Worm (Caenorhabditis elegans) whole organism, L1 larva: ENCODE results near the gene F23F1.2.

Experiments
- C04F5.9 ChIP-seq: sonication (generic microtip); optimal IDR thresholded peaks from 2 replicates; lab custom pipeline; 2016; ENCODE audit warnings: missing genetic modification characterization, missing compliant biosample characterization
- Y116A8C.19 ChIP-seq: sonication (generic microtip); optimal IDR thresholded peaks from 2 replicates; lab custom pipeline; 2016; ENCODE audit warnings: missing compliant biosample characterization, missing genetic modification characterization, borderline replicate concordance
- alr-1 ChIP-seq: fragments of 200-800 bp; sonication (Bioruptor generic); optimal IDR thresholded peaks from 2 replicates; lab custom pipeline; 2018; ENCODE audit warnings: borderline replicate concordance, mild to moderate bottlenecking, missing genetic modification characterization, missing compliant biosample characterization
- aly-2 ChIP-seq: fragments of 150-350 bp; optimal IDR thresholded peaks from 2 replicates; lab custom pipeline; 2014; ENCODE audit warnings: missing biosample characterization, missing genetic modification characterization
- ama-1 ChIP-seq: fragments of 150-350 bp; optimal IDR thresholded peaks from 2 replicates; lab custom pipeline; 2014
- ceh-8 ChIP-seq: fragments of 200-800 bp; sonication (Bioruptor generic); optimal IDR thresholded peaks from 2 replicates; lab custom pipeline; 2018; ENCODE audit warnings: mild to moderate bottlenecking, missing genetic modification characterization, moderate library complexity, missing compliant biosample characterization
- ceh-88 ChIP-seq: fragments of 200-800 bp; sonication (Bioruptor generic); IDR thresholded peaks from 2 replicates; pipeline ENCODE4 v1.3.6; 2022; ENCODE audit warnings: missing genetic modification characterization, missing compliant biosample characterization
- ceh-90 ChIP-seq: sonication (generic microtip); optimal IDR thresholded peaks from 2 replicates; lab custom pipeline; 2016; ENCODE audit warnings: missing genetic modification characterization, missing compliant biosample characterization
- ces-1 ChIP-seq: fragments of 150-350 bp; optimal IDR thresholded peaks from 2 replicates; lab custom pipeline; 2014; ENCODE audit warnings: missing biosample characterization, missing genetic modification reagents, missing genetic modification characterization
- efl-3 ChIP-seq: fragments of 200-800 bp; sonication (Bioruptor generic); optimal IDR thresholded peaks from 2 replicates; lab custom pipeline; 2018; ENCODE audit warnings: mild to moderate bottlenecking, missing genetic modification characterization, missing compliant biosample characterization
- egl-27 ChIP-seq, 2 experiments: fragments of 150-350 bp in 1 of 2; sonication (generic microtip); optimal IDR thresholded peaks; 3 replicates each; lab custom pipeline; 2017 to 2018; ENCODE audit warnings: missing biosample characterization in 2 of 2, missing genetic modification characterization in 2 of 2, missing genetic modification reagents in 2 of 2
- elt-2 ChIP-seq: sonication (generic microtip); optimal IDR thresholded peaks from 2 replicates; lab custom pipeline; 2016; ENCODE audit warnings: missing genetic modification characterization, mild to moderate bottlenecking, inconsistent platforms, missing compliant biosample characterization, missing genetic modification reagents
- elt-3 ChIP-seq, 6 experiments: fragments of 150-350 bp in 1 of 6; sonication (generic microtip); optimal IDR thresholded peaks; 2 replicates each; lab custom pipeline; 2017 to 2018; ENCODE audit warnings: missing biosample characterization in 6 of 6, missing genetic modification characterization in 6 of 6, inconsistent platforms in 1 of 6
- ets-5 ChIP-seq: fragments of 200-800 bp; sonication (Bioruptor generic); IDR thresholded peaks from 2 replicates; pipeline ENCODE4 v1.3.6; 2022; ENCODE audit warnings: missing genetic modification characterization, missing compliant biosample characterization
- fkh-10 ChIP-seq: sonication (generic microtip); optimal IDR thresholded peaks from 2 replicates; lab custom pipeline; 2017; ENCODE audit warnings: missing biosample characterization, missing genetic modification reagents, missing genetic modification characterization
- fkh-4 ChIP-seq: sonication (generic microtip); optimal IDR thresholded peaks from 2 replicates; lab custom pipeline; 2016; ENCODE audit warnings: missing compliant biosample characterization, missing genetic modification characterization, borderline replicate concordance
- fkh-8 ChIP-seq: sonication (generic microtip); optimal IDR thresholded peaks from 2 replicates; lab custom pipeline; 2016; ENCODE audit warnings: mild to moderate bottlenecking, missing genetic modification characterization, missing compliant biosample characterization
- fos-1 ChIP-seq: fragments of 150-350 bp; optimal IDR thresholded peaks from 2 replicates; lab custom pipeline; 2014; ENCODE audit warnings: missing biosample characterization, missing genetic modification characterization
- hlh-17 ChIP-seq: fragments of 200-800 bp; sonication (Bioruptor generic); optimal IDR thresholded peaks from 2 replicates; lab custom pipeline; 2018; ENCODE audit warnings: missing genetic modification characterization, mild to moderate bottlenecking, missing compliant biosample characterization, moderate library complexity, borderline replicate concordance
- hlh-4 ChIP-seq: sonication (generic microtip); optimal IDR thresholded peaks from 2 replicates; lab custom pipeline; 2016; ENCODE audit warnings: mild to moderate bottlenecking, missing genetic modification characterization, missing compliant biosample characterization
- irx-1 ChIP-seq: sonication (generic microtip); optimal IDR thresholded peaks from 2 replicates; lab custom pipeline; 2016; ENCODE audit warnings: missing genetic modification characterization, missing compliant biosample characterization
- lin-13 ChIP-seq: fragments of 150-350 bp; optimal IDR thresholded peaks from 2 replicates; lab custom pipeline; 2014; ENCODE audit warnings: missing biosample characterization, missing genetic modification reagents, missing genetic modification characterization
- lsy-2 ChIP-seq, 2 experiments: fragments of 150-350 bp; optimal IDR thresholded peaks; 2 replicates each; lab custom pipeline; 2014; ENCODE audit warnings: missing biosample characterization in 2 of 2, missing genetic modification characterization in 2 of 2
- mab-9 ChIP-seq: fragments of 200-800 bp; sonication (Bioruptor generic); IDR thresholded peaks from 2 replicates; pipeline ENCODE4 v1.3.6; 2022; ENCODE audit warnings: missing genetic modification reagents, missing genetic modification characterization, missing compliant biosample characterization
- mdl-1 ChIP-seq, 2 experiments: fragments of 150-350 bp; optimal IDR thresholded peaks; 2 replicates each; lab custom pipeline; 2014 to 2017; ENCODE audit warnings: missing biosample characterization in 2 of 2, missing genetic modification characterization in 2 of 2, inconsistent platforms in 1 of 2
- nhr-11 ChIP-seq: fragments of 150-350 bp; optimal IDR thresholded peaks from 2 replicates; lab custom pipeline; 2014; ENCODE audit warnings: missing biosample characterization, missing genetic modification characterization
- nhr-12 ChIP-seq: sonication (generic microtip); optimal IDR thresholded peaks from 2 replicates; lab custom pipeline; 2017; ENCODE audit warnings: missing biosample characterization, missing genetic modification characterization
- nhr-19 ChIP-seq: fragments of 200-800 bp; sonication (Bioruptor generic); conservative IDR thresholded peaks from 2 replicates; pipeline ENCODE4 v1.3.6; 2022; ENCODE audit warnings: missing genetic modification characterization, missing compliant biosample characterization
- nhr-20 ChIP-seq: sonication (generic microtip); optimal IDR thresholded peaks from 2 replicates; lab custom pipeline; 2016; ENCODE audit warnings: mild to moderate bottlenecking, missing genetic modification characterization, missing compliant biosample characterization
- nhr-237 ChIP-seq: fragments of 150-350 bp; optimal IDR thresholded peaks from 2 replicates; lab custom pipeline; 2014; ENCODE audit warnings: missing biosample characterization, missing genetic modification characterization
- nhr-28 ChIP-seq: fragments of 150-350 bp; optimal IDR thresholded peaks from 2 replicates; lab custom pipeline; 2014; ENCODE audit warnings: missing biosample characterization, missing genetic modification characterization
- nhr-47 ChIP-seq: sonication (generic microtip); optimal IDR thresholded peaks from 2 replicates; lab custom pipeline; 2016; ENCODE audit warnings: mild to moderate bottlenecking, missing genetic modification characterization, moderate library complexity, missing compliant biosample characterization
- nhr-71 ChIP-seq: sonication (generic microtip); optimal IDR thresholded peaks from 2 replicates; lab custom pipeline; 2016; ENCODE audit warnings: mild to moderate bottlenecking, missing genetic modification characterization, moderate library complexity, missing compliant biosample characterization
- nhr-84 ChIP-seq: sonication (generic microtip); optimal IDR thresholded peaks from 2 replicates; lab custom pipeline; 2017; ENCODE audit warnings: missing biosample characterization, missing genetic modification characterization
- nhr-85 ChIP-seq: sonication (generic microtip); peaks from one replicate; lab custom pipeline; 2016; ENCODE audit warnings: missing genetic modification characterization, inconsistent platforms, missing compliant biosample characterization
- nhr-90 ChIP-seq: sonication (generic microtip); optimal IDR thresholded peaks from 2 replicates; lab custom pipeline; 2016; ENCODE audit warnings: mild to moderate bottlenecking, missing genetic modification characterization, missing compliant biosample characterization; ENCODE audit not compliant: poor library complexity
- pax-3 ChIP-seq: fragments of 200-800 bp; sonication (Bioruptor generic); optimal IDR thresholded peaks from 2 replicates; lab custom pipeline; 2018; ENCODE audit warnings: mild to moderate bottlenecking, missing genetic modification characterization, moderate library complexity, missing compliant biosample characterization
- pqm-1 ChIP-seq: sonication (generic microtip); optimal IDR thresholded peaks from 3 replicates; lab custom pipeline; 2017; ENCODE audit warnings: missing biosample characterization, missing genetic modification characterization
- rnt-1 ChIP-seq: sonication (generic microtip); optimal IDR thresholded peaks from 2 replicates; lab custom pipeline; 2016; ENCODE audit warnings: mild to moderate bottlenecking, missing genetic modification characterization, moderate library complexity, missing compliant biosample characterization
- skn-1 ChIP-seq: fragments of 150-350 bp; optimal IDR thresholded peaks from 2 replicates; lab custom pipeline; 2014; ENCODE audit warnings: missing biosample characterization, missing genetic modification characterization
- swsn-7 ChIP-seq: sonication (generic microtip); optimal IDR thresholded peaks from 2 replicates; lab custom pipeline; 2016; ENCODE audit warnings: missing genetic modification characterization, missing compliant biosample characterization
- unc-130 ChIP-seq: fragments of 150-350 bp; optimal IDR thresholded peaks from 2 replicates; lab custom pipeline; 2017; ENCODE audit warnings: missing biosample characterization, missing genetic modification characterization, inconsistent platforms
- unc-30 ChIP-seq: sonication (generic microtip); optimal IDR thresholded peaks from 2 replicates; lab custom pipeline; 2017; ENCODE audit warnings: missing biosample characterization, missing genetic modification characterization
- unc-62 ChIP-seq: fragments of 150-350 bp; optimal IDR thresholded peaks from 2 replicates; lab custom pipeline; 2014; ENCODE audit warnings: missing biosample characterization, missing genetic modification reagents, missing genetic modification characterization
- unc-86 ChIP-seq: sonication (generic microtip); optimal IDR thresholded peaks from 2 replicates; lab custom pipeline; 2016; ENCODE audit warnings: missing genetic modification characterization, missing compliant biosample characterization
- vab-15 ChIP-seq: sonication (generic microtip); optimal IDR thresholded peaks from 2 replicates; lab custom pipeline; 2017; ENCODE audit warnings: missing genotype, mild to moderate bottlenecking, missing genetic modification characterization, missing compliant biosample characterization
- xbp-1 ChIP-seq: sonication (generic microtip); optimal IDR thresholded peaks from 2 replicates; lab custom pipeline; 2016; ENCODE audit warnings: missing genetic modification characterization, missing compliant biosample characterization
- zip-4 ChIP-seq: fragments of 200-800 bp; sonication (Bioruptor generic); optimal IDR thresholded peaks from 2 replicates; lab custom pipeline; 2018; ENCODE audit warnings: mild to moderate bottlenecking, missing genetic modification characterization, moderate library complexity, missing compliant biosample characterization
- ztf-11 ChIP-seq, 2 experiments: sonication (generic microtip); optimal IDR thresholded peaks; 2 replicates each; lab custom pipeline; 2016 to 2017; ENCODE audit warnings: missing genetic modification characterization in 2 of 2, missing biosample characterization in 1 of 2, missing compliant biosample characterization in 1 of 2

The F23F1.2 gene

DNA sequence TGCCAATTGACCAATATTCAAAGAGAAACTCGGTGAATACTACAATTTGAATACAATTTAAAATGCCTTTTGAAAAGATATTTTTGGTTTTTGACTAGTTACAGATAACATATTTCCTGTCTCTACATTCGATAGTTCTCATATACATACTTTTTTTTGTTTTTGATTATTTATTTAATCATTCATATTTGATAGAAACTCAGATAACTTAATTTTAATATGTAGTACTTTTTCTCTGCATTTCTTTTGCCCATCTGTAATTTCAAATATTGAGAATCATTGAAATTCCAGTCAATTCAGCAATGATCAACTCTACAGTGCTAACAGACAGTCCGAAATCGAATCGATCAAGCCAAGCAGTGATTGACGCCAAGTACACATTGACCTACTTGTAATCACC, 27.0 kb downstream of the F23F1.2 start, which contains the start of gene C23H3.2:
TSS of gene C23H3.2 (plus strand) at position 301 of the 400 bp plus-strand sequence.
- TF ChIP-seq vab-15 (tag; lab: Kevin White, UChicago), result no peak
- no peak for TF ChIP-seq nhr-47 (tag; lab: Kevin White, UChicago)
- TF ChIP-seq C04F5.9 (tag; lab: Kevin White, UChicago), result no peak
- TF ChIP-seq unc-130 (tag; lab: Kevin White, UChicago), result no peak
- no peak for TF ChIP-seq xbp-1 (tag; lab: Kevin White, UChicago)
- no peak for TF ChIP-seq fkh-8
- no peak for TF ChIP-seq lin-13 (GFP tag; lab: Kevin White, UChicago)
- TF ChIP-seq pqm-1 (tag; lab: Kevin White, UChicago), result no peak
- no peak for TF ChIP-seq skn-1
- no peak for TF ChIP-seq elt-3 (tag; optimal IDR thresholded peaks at IDR 0.05; lab: Kevin White, UChicago)
- TF ChIP-seq irx-1 (tag; lab: Kevin White, UChicago), result no peak
- TF ChIP-seq efl-3, result no peak
- no peak for TF ChIP-seq unc-62 (GFP tag; lab: Kevin White, UChicago)

DNA sequence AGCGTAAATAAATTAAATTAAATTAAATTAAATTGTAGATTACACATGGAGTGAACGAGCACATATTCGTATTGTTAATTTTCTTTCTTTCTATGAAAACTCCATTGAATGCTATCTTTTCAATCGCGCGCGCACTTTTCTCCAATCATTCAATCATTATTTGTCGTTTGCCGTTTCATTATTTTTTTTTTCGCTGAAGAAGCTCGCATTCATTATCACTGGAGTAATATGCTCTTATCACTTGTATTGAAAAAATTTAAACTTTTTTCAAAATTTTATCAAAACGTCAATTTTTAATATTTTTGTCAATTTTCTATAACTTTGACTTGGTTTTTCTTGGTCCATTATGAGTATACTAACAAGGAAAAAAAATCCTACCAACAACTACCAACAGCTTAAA, 31.5 kb downstream of the F23F1.2 start:
- peak; percentile 7 for TF ChIP-seq elt-2 (tag; lab: Kevin White, UChicago)
- no peak for TF ChIP-seq zip-4 (GFP tag; lab: Kevin White, UChicago)
- no peak for TF ChIP-seq fkh-10 (GFP tag; lab: Kevin White, UChicago)
- TF ChIP-seq fkh-4 (tag; lab: Kevin White, UChicago), result no peak
- TF ChIP-seq nhr-90, result no peak
- TF ChIP-seq unc-86, result no peak
- no peak for TF ChIP-seq ceh-8 (GFP tag; lab: Kevin White, UChicago)
- peak; percentile 54 for TF ChIP-seq pqm-1 (tag; lab: Kevin White, UChicago)
- no peak for TF ChIP-seq mab-9 (GFP tag; lab: Robert Waterston, UW)
- no peak for TF ChIP-seq nhr-12 (tag; lab: Kevin White, UChicago)
- TF ChIP-seq rnt-1 (tag; lab: Kevin White, UChicago), result no peak
- TF ChIP-seq ceh-90 (tag; lab: Kevin White, UChicago), result no peak
- no peak for TF ChIP-seq nhr-20 (tag; lab: Kevin White, UChicago)
- TF ChIP-seq swsn-7 (tag; lab: Kevin White, UChicago), result no peak
- TF ChIP-seq unc-30, result no peak
- no peak for TF ChIP-seq ets-5
- TF ChIP-seq nhr-237 (tag; lab: Kevin White, UChicago), result no peak

DNA sequence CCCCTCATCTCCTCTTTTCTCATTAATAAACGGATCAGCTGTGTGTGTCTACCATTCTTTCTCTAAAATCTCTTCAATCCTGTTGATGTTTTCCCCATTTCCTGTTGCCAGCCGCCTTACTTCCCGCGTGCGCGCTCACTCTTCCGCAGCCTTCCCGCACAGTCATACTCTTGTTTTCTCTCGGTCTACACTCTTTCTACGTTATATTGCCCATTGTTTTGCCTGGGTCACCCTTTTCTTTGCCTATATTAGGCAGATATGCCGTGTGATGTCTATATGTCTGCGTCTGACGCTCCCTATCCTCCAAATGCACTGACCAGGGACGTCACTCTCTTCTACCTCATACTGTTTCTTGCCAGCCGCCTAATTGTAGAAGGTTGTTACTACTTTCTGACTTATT, 32.3 kb downstream of the F23F1.2 start:
- TF ChIP-seq nhr-85 (tag; lab: Kevin White, UChicago), result peak; percentile 92
- no peak for TF ChIP-seq ets-5
- TF ChIP-seq egl-27 (tag; optimal IDR thresholded peaks at IDR 0.05; lab: Kevin White, UChicago), result no peak
- TF ChIP-seq hlh-17, result no peak
- peak; percentile 54 for TF ChIP-seq nhr-47 (tag; lab: Kevin White, UChicago)
- TF ChIP-seq pax-3, result no peak
- TF ChIP-seq zip-4 (GFP tag; lab: Kevin White, UChicago), result no peak
- TF ChIP-seq ces-1 (GFP tag; lab: Kevin White, UChicago), result no peak
- TF ChIP-seq nhr-71 (tag; lab: Kevin White, UChicago), result peak; percentile 64
- peak; percentile 60 for TF ChIP-seq nhr-20 (tag; lab: Kevin White, UChicago)
- TF ChIP-seq alr-1 (tag; lab: Kevin White, UChicago), result no peak
- TF ChIP-seq unc-30, result no peak
- TF ChIP-seq fkh-8, result no peak
- TF ChIP-seq ceh-88 (GFP tag; lab: Robert Waterston, UW), result no peak
- no peak for TF ChIP-seq nhr-19
- TF ChIP-seq unc-130 (tag; lab: Kevin White, UChicago), result no peak
- TF ChIP-seq nhr-11 (tag; lab: Kevin White, UChicago), result no peak
- TF ChIP-seq ama-1, result no peak
- TF ChIP-seq elt-3 (tag; optimal IDR thresholded peaks at IDR 0.05; lab: Kevin White, UChicago), result peak in 3 of 6 experiments; percentile 41 to 63 (median 47)
- no peak for TF ChIP-seq fkh-4 (tag; lab: Kevin White, UChicago)
- TF ChIP-seq fos-1, result peak; percentile 22
- TF ChIP-seq ztf-11 (tag; optimal IDR thresholded peaks at IDR 0.05; lab: Kevin White, UChicago), result no peak
- no peak for TF ChIP-seq aly-2
- TF ChIP-seq mdl-1 (tag; optimal IDR thresholded peaks at IDR 0.05; lab: Kevin White, UChicago), result peak in 1 of 2 experiments; percentile 55
- TF ChIP-seq Y116A8C.19 (tag; lab: Kevin White, UChicago), result no peak
- TF ChIP-seq nhr-28 (tag; lab: Kevin White, UChicago), result no peak
- TF ChIP-seq hlh-4 (tag; lab: Kevin White, UChicago), result no peak
- peak in 1 of 2 experiments; percentile 61 for TF ChIP-seq lsy-2 (tag; optimal IDR thresholded peaks at IDR 0.05; lab: Kevin White, UChicago)
- TF ChIP-seq nhr-84 (tag; lab: Kevin White, UChicago), result no peak
